Worm (Caenorhabditis elegans): ENCODE results near the gene srv-3.

srv-3 gene

DNA sequence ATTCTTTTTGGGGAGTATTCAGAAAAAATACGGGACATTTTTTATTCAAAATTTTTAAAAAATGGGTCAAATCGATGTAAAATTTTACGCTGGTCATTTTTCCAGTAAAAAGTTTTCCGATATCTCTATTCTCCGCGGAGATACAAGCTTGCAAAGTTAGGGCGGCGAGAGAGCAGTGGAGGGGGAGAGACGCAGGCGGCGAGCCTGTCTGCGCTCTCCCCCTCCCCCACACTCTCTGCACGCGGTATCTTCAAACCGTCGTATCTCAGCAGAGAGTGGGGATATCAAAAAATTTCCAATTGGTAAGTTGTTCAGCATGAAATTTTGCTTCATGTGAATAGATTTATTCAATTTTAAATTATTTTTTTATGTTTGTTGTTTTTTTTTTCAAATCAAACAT lies 36.9 kb downstream of the srv-3 start:
- TF ChIP-seq unc-62 (GFP tag; optimal IDR thresholded peaks at IDR 0.05) = no peak

DNA sequence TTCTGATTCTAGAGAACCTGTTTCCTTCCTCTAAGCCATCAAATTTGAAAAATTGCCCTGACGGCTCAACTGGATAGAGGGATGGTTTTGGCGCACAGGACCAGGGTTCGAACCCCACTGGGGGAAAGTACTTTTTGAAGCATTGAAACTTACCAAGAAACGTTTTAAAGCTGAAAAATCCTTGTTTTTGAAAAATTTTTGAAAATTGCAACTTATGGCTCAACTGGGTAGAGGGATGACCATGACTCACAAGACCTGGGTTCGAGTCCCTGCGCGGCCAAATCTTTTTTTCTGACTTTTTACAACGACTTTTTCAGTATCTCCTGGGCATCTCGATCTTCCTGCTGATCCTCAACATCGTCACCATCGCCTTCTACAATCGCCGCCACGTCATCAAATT lies 37.9 kb downstream of the srv-3 start:
- no peak for TF ChIP-seq unc-62 (GFP tag; optimal IDR thresholded peaks at IDR 0.05)

DNA sequence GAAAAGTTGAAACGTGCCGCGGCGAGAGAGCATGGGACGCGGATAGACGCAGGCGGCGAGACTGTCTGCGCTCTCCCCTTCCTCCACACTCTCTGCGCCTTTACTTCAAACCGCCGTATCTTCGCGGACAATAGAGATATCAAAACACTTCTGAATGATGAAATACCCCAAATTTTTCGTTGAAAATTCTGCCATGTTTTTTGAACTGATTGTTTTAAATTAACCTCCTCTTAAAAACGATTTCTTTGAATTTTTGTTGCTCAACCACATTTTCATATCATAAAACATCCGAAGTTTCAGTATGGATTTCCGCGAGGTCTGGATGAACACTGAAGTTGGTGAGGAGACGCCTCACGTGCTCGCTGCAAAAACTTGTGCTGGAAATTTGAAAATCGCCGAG lies 38.8 kb downstream of the srv-3 start, which contains the start of gene Y43F8C.11:
Gene Y43F8C.11 (plus strand): TSS at position 301 of the 400 bp plus-strand sequence.
- TF ChIP-seq unc-62 (GFP tag; optimal IDR thresholded peaks at IDR 0.05) = no peak

DNA sequence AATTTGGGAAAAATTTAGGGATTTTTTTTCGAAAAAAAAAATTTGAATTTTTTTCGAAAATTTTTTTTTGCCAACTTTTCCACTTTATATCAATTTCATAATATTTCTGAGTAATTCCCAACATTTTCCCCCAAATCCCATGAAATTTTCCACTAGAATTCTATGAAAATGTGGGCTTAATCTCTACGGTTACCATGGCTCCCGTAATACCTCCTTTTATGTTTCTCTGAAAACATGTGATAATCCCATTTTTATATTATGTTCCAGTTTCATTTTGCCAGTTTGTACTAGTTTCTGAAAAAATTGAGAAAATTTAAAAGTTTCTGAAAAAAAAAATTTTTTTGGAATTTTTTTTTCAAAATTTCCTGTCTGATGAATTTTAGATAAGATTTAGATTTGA lies 40.5 kb downstream of the srv-3 start:
- no peak for TF ChIP-seq unc-62 (GFP tag; optimal IDR thresholded peaks at IDR 0.05)

DNA sequence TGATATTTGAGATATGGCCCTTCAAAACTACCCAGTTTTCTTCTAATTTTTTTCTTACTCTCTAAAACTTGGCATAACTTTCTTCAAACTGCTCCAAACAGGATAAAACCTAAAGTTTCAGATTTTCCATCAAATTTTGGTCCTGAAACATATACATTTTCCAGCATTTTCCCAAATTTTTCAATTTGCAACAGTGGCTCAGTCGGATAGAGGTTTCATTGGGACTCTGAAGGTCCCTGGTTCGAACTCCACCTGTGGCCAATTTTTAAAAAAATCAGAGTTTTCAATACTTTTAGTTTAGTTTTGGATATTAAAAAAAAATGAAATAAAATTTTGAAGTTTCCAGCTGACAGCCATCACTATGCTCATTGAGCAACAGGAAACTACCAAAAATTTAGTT lies 41.0 kb downstream of the srv-3 start:
- no peak for TF ChIP-seq unc-62 (GFP tag; optimal IDR thresholded peaks at IDR 0.05)

DNA sequence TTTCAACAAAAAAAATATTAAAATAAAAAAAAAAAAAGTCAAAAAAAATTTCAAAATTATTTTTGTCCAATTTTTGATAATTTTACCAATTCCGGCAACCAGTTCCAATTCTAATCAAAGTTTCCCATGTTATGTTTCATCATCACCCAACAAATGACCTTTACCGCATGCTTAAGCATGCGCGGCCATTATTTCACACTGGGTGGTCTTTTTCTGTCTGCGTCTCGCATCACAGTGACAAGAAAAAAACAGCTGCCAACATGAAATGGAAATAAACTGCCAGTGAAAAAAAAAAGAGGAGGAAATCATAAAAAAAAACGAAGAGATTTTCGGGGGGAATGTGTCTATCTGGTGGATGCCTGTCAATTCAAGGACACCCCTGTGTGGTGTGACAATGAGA lies 42.4 kb downstream of the srv-3 start:
- no peak for TF ChIP-seq unc-62 (GFP tag; optimal IDR thresholded peaks at IDR 0.05)

DNA sequence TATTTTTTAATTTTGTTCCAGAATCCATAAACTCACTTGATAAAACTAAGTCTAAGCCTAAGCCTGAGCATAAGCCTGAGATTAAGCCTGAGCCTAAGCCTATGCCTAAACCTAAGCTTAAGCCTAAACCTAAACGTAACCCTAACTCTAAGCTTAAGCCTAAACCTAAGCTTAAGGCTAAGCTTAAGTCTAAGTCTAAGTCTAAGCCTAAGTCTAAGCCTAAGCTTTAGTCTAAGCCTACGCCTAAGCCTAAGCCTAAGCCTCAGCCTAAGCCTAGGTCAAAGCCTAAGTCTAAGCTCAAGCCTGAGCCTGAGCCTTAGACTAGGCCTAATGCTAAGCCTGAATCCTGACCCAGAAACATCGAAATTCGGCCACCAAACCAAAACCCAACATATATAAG lies 44.2 kb downstream of the srv-3 start:
- TF ChIP-seq unc-62 (GFP tag; optimal IDR thresholded peaks at IDR 0.05) = no peak
